Fruit fly (Drosophila melanogaster): ENCODE results near the gene CG7692.

- TF ChIP-seq CTCF (optimal IDR thresholded peaks at IDR 0.05) (peak; percentile 54 to 70), CG8478 (optimal IDR thresholded peaks at IDR 0.05) (no peak)
These were observed 1.2 kb downstream of the CG7692 start for dm6 chr3L:17352812-17353211.
